Worm (Caenorhabditis elegans): ENCODE results near the gene R160.3.

Gene R160.3

ce11 chrX:4410280-4410911 lies 44.3 kb upstream of the R160.3 start (continued):
- TF ChIP-seq pha-4 (GFP tag; IDR thresholded peaks at IDR 0.05) (peak; percentile 48; the same call in 1 of the 2 replicates), pha-4 (tag; optimal IDR thresholded peaks at IDR 0.05) (no peak), D1046.2 (GFP tag; IDR thresholded peaks at IDR 0.05) (no peak)

ce11 chrX:4409591-4410279 lies 43.6 kb upstream of the R160.3 start:
- TF ChIP-seq nhr-42 (GFP tag; IDR thresholded peaks at IDR 0.05) (no peak), nhr-102 (tag; optimal IDR thresholded peaks at IDR 0.05) (no peak), mdl-1 (tag; optimal IDR thresholded peaks at IDR 0.05) (no peak), nhr-6 (tag; optimal IDR thresholded peaks at IDR 0.05) (no peak), ztf-11 (tag; optimal IDR thresholded peaks at IDR 0.05) (no peak), lsy-2 (tag; optimal IDR thresholded peaks at IDR 0.05) (no peak), lin-15B (tag; optimal IDR thresholded peaks at IDR 0.05) (no peak), dpl-1 (GFP tag; optimal IDR thresholded peaks at IDR 0.05) (no peak), T26A8.4 (GFP tag; IDR thresholded peaks at IDR 0.05) (no peak), ceh-28 (tag; optimal IDR thresholded peaks at IDR 0.05) (no peak), aha-1 (tag) (no peak), F26F4.8 (GFP tag; conservative IDR thresholded peaks at IDR 0.05) (0 out of 2 replicates have a peak, but pooled peaks have one; percentile 43), hlh-30 (tag; optimal IDR thresholded peaks at IDR 0.05; ENCODE audit: insufficient read depth) (no peak), nhr-111 (GFP tag; optimal IDR thresholded peaks at IDR 0.05) (no peak), mes-2 (tag; optimal IDR thresholded peaks at IDR 0.05; ENCODE audit: poor library complexity, severe bottlenecking) (peak; percentile 35), lim-7 (GFP tag; IDR thresholded peaks at IDR 0.05) (peak; percentile 76), tag-97 (GFP tag; IDR thresholded peaks at IDR 0.05) (no peak), zip-2 (tag; optimal IDR thresholded peaks at IDR 0.05) (no peak), nhr-28 (tag; optimal IDR thresholded peaks at IDR 0.05) (no peak), zfp-2 (tag; optimal IDR thresholded peaks at IDR 0.05) (no peak), unc-62 (GFP tag; optimal IDR thresholded peaks at IDR 0.05 in 1 of 2) (peak in 1 of 2 experiments; percentile 7), unc-62 (tag; optimal IDR thresholded peaks at IDR 0.05) (no peak), daf-16 (GFP tag; optimal IDR thresholded peaks at IDR 0.05) (peak in 1 of 2 experiments; percentile 4), daf-16 (tag; optimal IDR thresholded peaks at IDR 0.05) (no peak), pha-4 (GFP tag; IDR thresholded peaks at IDR 0.05) (peak; percentile 58; the same call in 1 of the 2 replicates), pha-4 (tag; optimal IDR thresholded peaks at IDR 0.05) (no peak), nhr-76 (tag; optimal IDR thresholded peaks at IDR 0.05) (no peak), php-3 (GFP tag; IDR thresholded peaks at IDR 0.05) (no peak), nhr-25 (tag; optimal IDR thresholded peaks at IDR 0.05; ENCODE audit: borderline replicate concordance, insufficient read depth) (no peak), zfp-3 (GFP tag; conservative IDR thresholded peaks at IDR 0.05) (peak; percentile 49; the same call in 1 of the 2 replicates), hlh-11 (tag; optimal IDR thresholded peaks at IDR 0.05) (no peak), zag-1 (tag; optimal IDR thresholded peaks at IDR 0.05) (no peak), cey-2 (tag; optimal IDR thresholded peaks at IDR 0.05; ENCODE audit: borderline replicate concordance, insufficient read depth) (no peak), dmd-8 (GFP tag; IDR thresholded peaks at IDR 0.05) (no peak), lin-1 (GFP tag; IDR thresholded peaks at IDR 0.05) (peak; percentile 11; the same call in 1 of the 2 replicates), mep-1 (tag; optimal IDR thresholded peaks at IDR 0.05) (no peak), mdt-29 (GFP tag; IDR thresholded peaks at IDR 0.05) (no peak), hmg-1.1 (GFP tag; IDR thresholded peaks at IDR 0.05) (no peak), snpc-1.2 (GFP tag; IDR thresholded peaks at IDR 0.05) (peak; percentile 10; the same call in 1 of the 2 replicates), vab-7 (GFP tag; IDR thresholded peaks at IDR 0.05) (peak; percentile 55; the same call in 1 of the 2 replicates), unc-39 (tag; optimal IDR thresholded peaks at IDR 0.05) (no peak), ZK337.2 (GFP tag; IDR thresholded peaks at IDR 0.05) (0 out of 2 replicates have a peak, but pooled peaks have one; percentile 20)
